5 fruit fly cellular contexts compared by ENCODE assay signal in genomic region chr2L:8204366-8204765, dm6.
TF ChIP-seq lines count a peak whose summit lies in the region.

No protein-coding gene starts in this region.

- TF ChIP-seq CTCF in whole organism, embryonic (GFP tag; optimal IDR thresholded peaks at IDR 0.05; lab: Kevin White, UChicago): no peak

TF ChIP-seq in whole organism, adult, 20 proteins besides CTCF, POLR2A, EP300 and RAD21:
- no peak for TF ChIP-seq Crg-1 (GFP tag; optimal IDR thresholded peaks at IDR 0.05; lab: Kevin White, UChicago)
- TF ChIP-seq bab1 (GFP tag; optimal IDR thresholded peaks at IDR 0.05; lab: Kevin White, UChicago): no peak
- no peak for TF ChIP-seq Hr96 (GFP tag; optimal IDR thresholded peaks at IDR 0.05; lab: Kevin White, UChicago)
- no peak for TF ChIP-seq CG7101 (tag; optimal IDR thresholded peaks at IDR 0.05; lab: Kevin White, UChicago)
- no peak for TF ChIP-seq Mnt (GFP tag; optimal IDR thresholded peaks at IDR 0.05; lab: Kevin White, UChicago)
- TF ChIP-seq CG12768 (GFP tag; optimal IDR thresholded peaks at IDR 0.05; lab: Kevin White, UChicago): peak; percentile 60

TF ChIP-seq in whole organism, embryonic, 481 proteins besides CTCF, POLR2A, EP300 and RAD21:
- no peak for TF ChIP-seq Fer1 (GFP tag; optimal IDR thresholded peaks at IDR 0.05; lab: Kevin White, UChicago)
- no peak for TF ChIP-seq lola (GFP tag; optimal IDR thresholded peaks at IDR 0.05; lab: Kevin White, UChicago)
- peak in 1 of 2 experiments; percentile 78 for TF ChIP-seq Pdp1 (GFP tag; optimal IDR thresholded peaks at IDR 0.05; lab: Kevin White, UChicago)
- TF ChIP-seq ase (GFP tag; IDR thresholded peaks at IDR 0.05; lab: Robert Waterston, UW): 0 out of 3 replicates have a peak, but pooled peaks have one; percentile 10
- TF ChIP-seq CG10565 (GFP tag; optimal IDR thresholded peaks at IDR 0.05; lab: Kevin White, UChicago): no peak
- TF ChIP-seq CG10267 (tag; optimal IDR thresholded peaks at IDR 0.05; lab: Kevin White, UChicago): no peak
- no peak for TF ChIP-seq pita (GFP tag; optimal IDR thresholded peaks at IDR 0.05; lab: Kevin White, UChicago)
- peak; percentile 32; the same call in 1 of the 3 replicates for TF ChIP-seq mld (GFP tag; IDR thresholded peaks at IDR 0.05; lab: Robert Waterston, UW; ENCODE audit: partially characterized antibody)

TF ChIP-seq in whole organism, prepupa, 60 proteins besides CTCF, POLR2A, EP300 and RAD21:
- TF ChIP-seq CG6808 (GFP tag; optimal IDR thresholded peaks at IDR 0.05; lab: Kevin White, UChicago) (peak; percentile 19), Smox (GFP tag; optimal IDR thresholded peaks at IDR 0.05; lab: Kevin White, UChicago) (no peak), CG6276 (GFP tag; optimal IDR thresholded peaks at IDR 0.05; lab: Kevin White, UChicago) (peak; percentile 26), ss (GFP tag; optimal IDR thresholded peaks at IDR 0.05; lab: Kevin White, UChicago) (peak in 1 of 2 experiments; percentile 35), pdm3 (GFP tag; optimal IDR thresholded peaks at IDR 0.05; lab: Kevin White, UChicago) (no peak), dac (GFP tag; optimal IDR thresholded peaks at IDR 0.05; lab: Kevin White, UChicago) (no peak), svp (GFP tag; lab: Kevin White, UChicago) (peak; percentile 66)

TF ChIP-seq in whole organism, pupa, 21 proteins besides CTCF, POLR2A, EP300 and RAD21:
- peak; percentile 10 for TF ChIP-seq gl (tag; optimal IDR thresholded peaks at IDR 0.05; lab: Kevin White, UChicago)
- no peak for TF ChIP-seq Snoo (tag; optimal IDR thresholded peaks at IDR 0.05; lab: Kevin White, UChicago)

TF ChIP-seq in whole organism, wandering third instar larva, 38 proteins besides CTCF, POLR2A, EP300 and RAD21:
- TF ChIP-seq rgr (GFP tag; optimal IDR thresholded peaks at IDR 0.05; lab: Kevin White, UChicago): no peak
- peak; percentile 60 for TF ChIP-seq Hnf4 (GFP tag; optimal IDR thresholded peaks at IDR 0.05; lab: Kevin White, UChicago)
